Fruit fly (Drosophila melanogaster): ENCODE measurements around the gene cm.

cm gene

DNA sequence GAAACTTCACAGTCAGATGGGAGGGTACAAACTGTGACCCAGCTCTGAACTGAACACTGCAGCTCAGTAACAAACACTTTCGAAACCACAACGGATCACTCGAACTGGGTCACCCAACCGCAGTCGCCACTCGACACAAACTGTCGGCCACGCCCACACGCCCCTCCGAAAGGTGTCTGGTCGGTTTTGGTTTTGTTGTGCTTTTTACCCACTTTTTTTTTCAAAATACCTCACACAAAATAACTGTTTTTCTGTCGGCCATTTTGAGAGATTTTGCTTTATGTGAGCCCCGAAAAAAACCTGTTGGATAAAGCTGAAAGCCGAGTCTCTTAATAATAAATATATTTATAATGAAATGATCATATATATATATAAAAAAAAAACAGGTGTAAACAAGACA lies 19.7 kb downstream of the cm start, which contains the start of gene ogre (continued):
- TF ChIP-seq net (GFP tag; optimal IDR thresholded peaks at IDR 0.05), result no peak
- TF ChIP-seq CG34406 (GFP tag; optimal IDR thresholded peaks at IDR 0.05), result no peak
- TF ChIP-seq dac (GFP tag; optimal IDR thresholded peaks at IDR 0.05), result no peak
- no peak for TF ChIP-seq Eip78C (GFP tag)
- no peak for TF ChIP-seq fkh (GFP tag; optimal IDR thresholded peaks at IDR 0.05)
- TF ChIP-seq CG6808 (GFP tag; optimal IDR thresholded peaks at IDR 0.05), result no peak
- no peak for TF ChIP-seq topi (GFP tag; optimal IDR thresholded peaks at IDR 0.05)
- TF ChIP-seq CG31627 (GFP tag; optimal IDR thresholded peaks at IDR 0.05), result no peak
- TF ChIP-seq Hr38 (GFP tag; optimal IDR thresholded peaks at IDR 0.05), result no peak
- TF ChIP-seq ss (GFP tag; optimal IDR thresholded peaks at IDR 0.05), result no peak
- no peak for TF ChIP-seq Eip75B (GFP tag; optimal IDR thresholded peaks at IDR 0.05)
- TF ChIP-seq Sox102F (GFP tag; optimal IDR thresholded peaks at IDR 0.05), result no peak
- no peak for TF ChIP-seq Hr39 (GFP tag; optimal IDR thresholded peaks at IDR 0.05)
- no peak for TF ChIP-seq spab (GFP tag; optimal IDR thresholded peaks at IDR 0.05)
- no peak for TF ChIP-seq CG16779 (tag; optimal IDR thresholded peaks at IDR 0.05)
- TF ChIP-seq CG8119 (GFP tag; IDR thresholded peaks at IDR 0.05), result peak; percentile 32; the same call in 1 of the 3 replicates
- no peak for TF ChIP-seq Hr4 (GFP tag; optimal IDR thresholded peaks at IDR 0.05)
- TF ChIP-seq CG7368 (GFP tag; optimal IDR thresholded peaks at IDR 0.05), result no peak
- no peak for TF ChIP-seq achi (GFP tag; optimal IDR thresholded peaks at IDR 0.05)
- no peak for TF ChIP-seq Eip93F (GFP tag; optimal IDR thresholded peaks at IDR 0.05)
- TF ChIP-seq CG6854 (GFP tag; optimal IDR thresholded peaks at IDR 0.05), result no peak
- no peak for TF ChIP-seq Gug (GFP tag; IDR thresholded peaks at IDR 0.05)
- TF ChIP-seq CG11294 (GFP tag; IDR thresholded peaks at IDR 0.05), result no peak
- TF ChIP-seq CG11902 (GFP tag; optimal IDR thresholded peaks at IDR 0.05), result no peak
- no peak for TF ChIP-seq fd59A (GFP tag; optimal IDR thresholded peaks at IDR 0.05)

- TF ChIP-seq Hr39 (GFP tag; optimal IDR thresholded peaks at IDR 0.05) (peak; percentile 0), CG6808 (GFP tag; optimal IDR thresholded peaks at IDR 0.05) (no peak), Sox14 (GFP tag; optimal IDR thresholded peaks at IDR 0.05) (peak; percentile 12), Sox102F (GFP tag; optimal IDR thresholded peaks at IDR 0.05) (peak; percentile 20), Met (GFP tag; optimal IDR thresholded peaks at IDR 0.05) (peak; percentile 41), cyc (GFP tag; optimal IDR thresholded peaks at IDR 0.05) (peak; percentile 39), CG15336 (GFP tag; IDR thresholded peaks at IDR 0.05) (0 out of 2 replicates have a peak, but pooled peaks have one; percentile 11), lz (GFP tag; optimal IDR thresholded peaks at IDR 0.05) (peak; percentile 28), topi (GFP tag; optimal IDR thresholded peaks at IDR 0.05) (peak; percentile 47), Eip75B (GFP tag; optimal IDR thresholded peaks at IDR 0.05) (peak; percentile 18), esn (GFP tag; optimal IDR thresholded peaks at IDR 0.05) (peak; percentile 31), CG3919 (GFP tag; optimal IDR thresholded peaks at IDR 0.05) (peak; percentile 19), achi (GFP tag; optimal IDR thresholded peaks at IDR 0.05) (no peak), Ets96B (tag; optimal IDR thresholded peaks at IDR 0.05) (no peak), Hr38 (GFP tag; optimal IDR thresholded peaks at IDR 0.05) (no peak), acj6 (GFP tag; optimal IDR thresholded peaks at IDR 0.05) (no peak), CG1621 (tag; optimal IDR thresholded peaks at IDR 0.05) (no peak), Eip93F (GFP tag; optimal IDR thresholded peaks at IDR 0.05) (peak; percentile 7), svp (GFP tag) (peak; percentile 59), Smox (GFP tag; optimal IDR thresholded peaks at IDR 0.05) (peak; percentile 28), Ets21C (GFP tag; optimal IDR thresholded peaks at IDR 0.05) (no peak), fd59A (GFP tag; optimal IDR thresholded peaks at IDR 0.05) (no peak), CG32006 (GFP tag; optimal IDR thresholded peaks at IDR 0.05) (peak; percentile 23), ss (GFP tag; optimal IDR thresholded peaks at IDR 0.05) (peak in 1 of 2 experiments; percentile 8), CG8319 (GFP tag; optimal IDR thresholded peaks at IDR 0.05) (no peak), Eip78C (GFP tag) (peak; percentile 71)
Observed at dm6 chrX:6990105-6990504, 20.8 kb downstream of the cm start.
